6 worm cellular contexts compared by ENCODE assay signal in the genomic region with DNA sequence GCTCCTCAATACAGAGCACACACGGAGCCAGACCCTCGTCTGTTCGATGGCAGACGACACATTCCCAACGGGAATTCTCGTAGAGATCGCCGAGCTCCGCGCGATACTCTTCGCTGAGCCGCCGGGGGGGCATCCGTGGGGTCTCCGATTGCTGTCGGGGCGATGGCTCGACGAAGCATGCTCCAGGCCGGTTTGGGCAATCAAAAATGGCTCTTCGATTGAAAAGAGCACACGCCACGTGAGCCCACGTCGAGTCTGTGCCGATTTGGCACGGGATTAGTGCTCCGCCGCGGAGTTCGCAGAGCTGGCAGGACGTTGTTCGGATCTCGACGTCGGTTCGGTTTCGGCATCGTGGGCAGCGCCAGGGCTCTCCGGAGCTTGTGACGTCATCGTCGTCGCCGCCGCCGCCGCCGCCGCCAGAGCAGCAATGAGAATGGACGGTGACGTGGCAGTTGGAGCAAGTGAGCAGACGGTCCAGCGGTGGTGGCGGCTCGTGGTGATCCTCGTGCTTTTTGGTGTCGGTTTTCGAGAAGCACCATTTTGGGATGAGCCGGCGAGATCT.
TF ChIP-seq lines count a peak whose summit lies in the region.

No protein-coding gene starts in this region.

TF ChIP-seq in whole organism, L1 larva, 84 proteins besides CTCF, POLR2A, EP300 and RAD21:
- no peak for TF ChIP-seq nhr-85 (tag; lab: Kevin White, UChicago)
- TF ChIP-seq swsn-7 (tag; optimal IDR thresholded peaks at IDR 0.05; lab: Kevin White, UChicago): no peak
- no peak for TF ChIP-seq hlh-4 (tag; optimal IDR thresholded peaks at IDR 0.05; lab: Kevin White, UChicago)
- peak; percentile 16 for TF ChIP-seq ceh-8 (GFP tag; optimal IDR thresholded peaks at IDR 0.05; lab: Kevin White, UChicago)
- no peak for TF ChIP-seq snpc-4 (tag; optimal IDR thresholded peaks at IDR 0.05; lab: Kevin White, UChicago)
- TF ChIP-seq mdl-1 (tag; optimal IDR thresholded peaks at IDR 0.05; lab: Kevin White, UChicago): no peak
- TF ChIP-seq efl-1 (optimal IDR thresholded peaks at IDR 0.05; lab: Kevin White, UChicago): no peak
- TF ChIP-seq efl-1 (GFP tag; optimal IDR thresholded peaks at IDR 0.05 in 1 of 2; lab: Kevin White, UChicago): peak in 1 of 2 experiments; percentile 65
- TF ChIP-seq grh-1 (GFP tag; IDR thresholded peaks at IDR 0.05; lab: Robert Waterston, UW): no peak

TF ChIP-seq in whole organism, L4 larva, 104 proteins besides CTCF, POLR2A, EP300 and RAD21:
- TF ChIP-seq dpl-1 (GFP tag; optimal IDR thresholded peaks at IDR 0.05; lab: Kevin White, UChicago): no peak
- TF ChIP-seq duxl-1 (tag; optimal IDR thresholded peaks at IDR 0.05; lab: Kevin White, UChicago; ENCODE audit: poor library complexity): no peak
- TF ChIP-seq lim-7 (GFP tag; IDR thresholded peaks at IDR 0.05; lab: Robert Waterston, UW): no peak
- no peak for TF ChIP-seq mxl-2 (GFP tag; conservative IDR thresholded peaks at IDR 0.05; lab: Robert Waterston, UW)
- peak; percentile 10 for TF ChIP-seq spr-3 (GFP tag; optimal IDR thresholded peaks at IDR 0.05; lab: Kevin White, UChicago)
- no peak for TF ChIP-seq lin-13 (GFP tag; optimal IDR thresholded peaks at IDR 0.05; lab: Kevin White, UChicago)
- no peak for TF ChIP-seq madf-5 (GFP tag; IDR thresholded peaks at IDR 0.05; lab: Robert Waterston, UW)
- 0 out of 2 replicates have a peak, but pooled peaks have one; percentile 3 for TF ChIP-seq dmd-8 (GFP tag; IDR thresholded peaks at IDR 0.05; lab: Robert Waterston, UW)
- no peak for TF ChIP-seq pqm-1 (tag; optimal IDR thresholded peaks at IDR 0.05; lab: Kevin White, UChicago)
- TF ChIP-seq arid-1 (GFP tag; conservative IDR thresholded peaks at IDR 0.05; lab: Robert Waterston, UW): no peak
- TF ChIP-seq set-16 (GFP tag; IDR thresholded peaks at IDR 0.05; lab: Robert Waterston, UW): peak; percentile 96
- TF ChIP-seq ceh-20 (GFP tag; IDR thresholded peaks at IDR 0.05; lab: Robert Waterston, UW): no peak

TF ChIP-seq in whole organism, late embryonic, 69 proteins besides CTCF, POLR2A, EP300 and RAD21:
- TF ChIP-seq sox-4 (tag; optimal IDR thresholded peaks at IDR 0.05; lab: Kevin White, UChicago): no peak
- no peak for TF ChIP-seq elt-4 (tag; optimal IDR thresholded peaks at IDR 0.05; lab: Kevin White, UChicago)
- peak; percentile 17 for TF ChIP-seq sdc-2 (tag; optimal IDR thresholded peaks at IDR 0.05; lab: Kevin White, UChicago)

TF ChIP-seq in whole organism, midembryonic, 9 proteins besides CTCF, POLR2A, EP300 and RAD21:
- TF ChIP-seq cog-1 (tag; optimal IDR thresholded peaks at IDR 0.05; lab: Kevin White, UChicago) (no peak), flt-1 (GFP tag; IDR thresholded peaks at IDR 0.05; lab: Robert Waterston, UW) (0 out of 2 replicates have a peak, but pooled peaks have one; percentile 40)

TF ChIP-seq in whole organism, mixed stage, embryonic, 35 proteins besides CTCF, POLR2A, EP300 and RAD21:
- TF ChIP-seq lsy-2 (tag; optimal IDR thresholded peaks at IDR 0.05; lab: Kevin White, UChicago): no peak
- no peak for TF ChIP-seq ceh-43 (GFP tag; optimal IDR thresholded peaks at IDR 0.05; lab: Kevin White, UChicago)
- TF ChIP-seq ham-2 (GFP tag; optimal IDR thresholded peaks at IDR 0.05; lab: Kevin White, UChicago): peak; percentile 13
TF ChIP-seq in whole organism, mixed stage, embryonic: peak in this region for 1.

TF ChIP-seq in whole organism, young adult, 124 proteins besides CTCF, POLR2A, EP300 and RAD21:
- no peak for TF ChIP-seq rec-8 (tag; optimal IDR thresholded peaks at IDR 0.05; lab: Kevin White, UChicago)
- TF ChIP-seq egrh-3 (GFP tag; IDR thresholded peaks at IDR 0.05; lab: Robert Waterston, UW): peak; percentile 89
- TF ChIP-seq zim-3 (tag; optimal IDR thresholded peaks at IDR 0.05; lab: Kevin White, UChicago): peak; percentile 18
- 0 out of 2 replicates have a peak, but pooled peaks have one; percentile 31 for TF ChIP-seq ztf-25 (GFP tag; IDR thresholded peaks at IDR 0.05; lab: Robert Waterston, UW)
- TF ChIP-seq pbrm-1 (GFP tag; IDR thresholded peaks at IDR 0.05; lab: Robert Waterston, UW): 0 out of 2 replicates have a peak, but pooled peaks have one; percentile 8
- 0 out of 2 replicates have a peak, but pooled peaks have one; percentile 35 for TF ChIP-seq B0336.3 (GFP tag; IDR thresholded peaks at IDR 0.05; lab: Robert Waterston, UW)
- TF ChIP-seq egl-44 (GFP tag; IDR thresholded peaks at IDR 0.05; lab: Robert Waterston, UW): no peak
- peak; percentile 91 for TF ChIP-seq zfh-2 (GFP tag; conservative IDR thresholded peaks at IDR 0.05; lab: Robert Waterston, UW)
- 0 out of 2 replicates have a peak, but pooled peaks have one; percentile 34 for TF ChIP-seq nfyb-1 (GFP tag; IDR thresholded peaks at IDR 0.05; lab: Robert Waterston, UW)
- no peak for TF ChIP-seq somi-1 (GFP tag; optimal IDR thresholded peaks at IDR 0.05; lab: Kevin White, UChicago)
- peak; percentile 14; the same call in 1 of the 2 replicates for TF ChIP-seq let-526 (GFP tag; IDR thresholded peaks at IDR 0.05; lab: Robert Waterston, UW)
